Worm (Caenorhabditis elegans) whole organism, L2 larva: Measurements from ENCODE around the gene F10G2.7.

Experiments
- nhr-11 ChIP-seq: fragments of 150-350 bp; optimal IDR thresholded peaks from 2 replicates; lab custom pipeline; 2014; ENCODE audit warnings: missing biosample characterization, missing genetic modification characterization
- nhr-12 ChIP-seq: fragments of 150-350 bp; optimal IDR thresholded peaks from 2 replicates; lab custom pipeline; 2014; ENCODE audit warnings: missing biosample characterization, missing genetic modification characterization
- snpc-4 ChIP-seq: fragments of 150-350 bp; optimal IDR thresholded peaks from 2 replicates; lab custom pipeline; 2014; ENCODE audit warnings: missing biosample characterization, missing genetic modification characterization
- unc-39 ChIP-seq: fragments of 150-350 bp; optimal IDR thresholded peaks from 2 replicates; lab custom pipeline; 2014; ENCODE audit warnings: missing biosample characterization, missing genetic modification characterization

ce11 chrV:7298463-7298862 is 38.7 kb downstream of the F10G2.7 start, which contains the start of gene F07G11.3:
- TF ChIP-seq unc-39 (tag; lab: Kevin White, UChicago) (no peak), snpc-4 (tag; lab: Kevin White, UChicago) (no peak), nhr-11 (no peak), nhr-12 (tag; lab: Kevin White, UChicago) (no peak)
